Fruit fly (Drosophila melanogaster) whole organism, embryonic: ENCODE data around the gene Gyc88E.

ENCODE experiments used
- Atf3 ChIP-seq: fragments of 200-800 bp; sonication (Bioruptor generic); optimal IDR thresholded peaks from 3 replicates; lab custom pipeline; 2016; ENCODE audit warnings: missing biosample characterization, missing genetic modification characterization
- CG10147 ChIP-seq: fragments of 200-800 bp; sonication (Bioruptor generic); optimal IDR thresholded peaks from 2 replicates; lab custom pipeline; 2019; ENCODE audit warnings: missing biosample characterization, mild to moderate bottlenecking, missing genetic modification characterization, moderate library complexity
- CG1024 ChIP-seq: fragments of 200-800 bp; sonication (Bioruptor generic); IDR thresholded peaks from 2 replicates; pipeline ENCODE4 v1.3.6; 2022; ENCODE audit warnings: missing biosample characterization, missing genetic modification characterization
- CG11696 ChIP-seq: fragments of 200-800 bp; sonication (Bioruptor generic); IDR thresholded peaks from 2 replicates; pipeline ENCODE4 v1.3.6; 2022; ENCODE audit warnings: missing biosample characterization, missing genetic modification characterization
- CG12104 ChIP-seq: fragments of 200-800 bp; sonication (Bioruptor generic); optimal IDR thresholded peaks from 3 replicates; lab custom pipeline; 2016; ENCODE audit warnings: missing biosample characterization, missing genetic modification characterization
- CG12236 ChIP-seq: fragments of 200-800 bp; sonication (Bioruptor generic); optimal IDR thresholded peaks from 2 replicates; lab custom pipeline; 2016; ENCODE audit warnings: missing biosample characterization, missing genetic modification characterization
- CG13624 ChIP-seq: fragments of 200-800 bp; sonication (Bioruptor generic); optimal IDR thresholded peaks from 2 replicates; lab custom pipeline; 2016; ENCODE audit warnings: missing biosample characterization, missing genetic modification characterization
- CG15479 ChIP-seq: fragments of 200-800 bp; sonication (Bioruptor generic); optimal IDR thresholded peaks from 3 replicates; lab custom pipeline; 2019; ENCODE audit warnings: missing biosample characterization, mild to moderate bottlenecking, missing genetic modification characterization, moderate library complexity
- CG16813 ChIP-seq: fragments of 200-800 bp; sonication (Bioruptor generic); IDR thresholded peaks from 3 replicates; pipeline ENCODE4 v1.3.6; 2022; ENCODE audit warnings: missing biosample characterization, missing genetic modification characterization; ENCODE audit not compliant: partially characterized antibody
- CG16815 ChIP-seq: fragments of 200-800 bp; sonication (Bioruptor generic); optimal IDR thresholded peaks from 3 replicates; lab custom pipeline; 2017; ENCODE audit warnings: missing biosample characterization, mild to moderate bottlenecking, missing genetic modification characterization
- CG18619 ChIP-seq: fragments of 200-800 bp; sonication (Bioruptor generic); optimal IDR thresholded peaks from 3 replicates; lab custom pipeline; 2017; ENCODE audit warnings: missing biosample characterization, mild to moderate bottlenecking, missing genetic modification characterization
- CG2202 ChIP-seq: fragments of 200-800 bp; sonication (Bioruptor generic); optimal IDR thresholded peaks from 2 replicates; lab custom pipeline; 2018; ENCODE audit warnings: missing biosample characterization, mild to moderate bottlenecking, missing genetic modification characterization
- CG31441 ChIP-seq: fragments of 200-800 bp; sonication (Bioruptor generic); IDR thresholded peaks from 2 replicates; pipeline ENCODE4 v1.3.6; 2022; ENCODE audit warnings: missing biosample characterization, missing genetic modification characterization
- CG4282 ChIP-seq: fragments of 200-800 bp; sonication (Bioruptor generic); optimal IDR thresholded peaks from 2 replicates; lab custom pipeline; 2016; ENCODE audit warnings: missing biosample characterization, missing genetic modification characterization
- CG4707 ChIP-seq: fragments of 200-800 bp; sonication (Bioruptor generic); optimal IDR thresholded peaks from 2 replicates; lab custom pipeline; 2018; ENCODE audit warnings: missing biosample characterization, mild to moderate bottlenecking, missing genetic modification characterization, moderate library complexity
- CG6254 ChIP-seq: fragments of 200-800 bp; sonication (Bioruptor generic); optimal IDR thresholded peaks from 3 replicates; lab custom pipeline; 2017; ENCODE audit warnings: mild to moderate bottlenecking, missing biosample characterization, missing genetic modification reagents, missing genetic modification characterization
- CG6765 ChIP-seq: fragments of 200-800 bp; sonication (Bioruptor generic); optimal IDR thresholded peaks from 3 replicates; lab custom pipeline; 2017; ENCODE audit warnings: missing biosample characterization, mild to moderate bottlenecking, missing genetic modification characterization
- CG6813 ChIP-seq: fragments of 200-800 bp; sonication (Bioruptor generic); optimal IDR thresholded peaks from 2 replicates; lab custom pipeline; 2017; ENCODE audit warnings: missing biosample characterization, missing genetic modification characterization, mild to moderate bottlenecking, moderate library complexity, missing genetic modification reagents
- CG6854 ChIP-seq: fragments of 200-800 bp; sonication (Bioruptor generic); optimal IDR thresholded peaks from 3 replicates; lab custom pipeline; 2017; ENCODE audit warnings: missing biosample characterization, mild to moderate bottlenecking, missing genetic modification characterization
- CG8478 ChIP-seq: fragments of >200 bp; optimal IDR thresholded peaks from 2 replicates; lab custom pipeline; 2018
- CG9727 ChIP-seq: fragments of 200-800 bp; sonication (Bioruptor generic); optimal IDR thresholded peaks from 3 replicates; lab custom pipeline; 2017; ENCODE audit warnings: missing biosample characterization, mild to moderate bottlenecking, missing genetic modification characterization
- D ChIP-seq, 2 experiments: fragments of 200-800 bp in 1 of 2; fragments of >200 bp in 1 of 2; sonication (Bioruptor generic) in 1 of 2; optimal IDR thresholded peaks; 2 replicates in 1 of 2; 3 replicates in 1 of 2; lab custom pipeline; 2017; ENCODE audit warnings: mild to moderate bottlenecking in 1 of 2, missing biosample characterization in 1 of 2, missing genetic modification characterization in 1 of 2, missing genetic modification reagents in 1 of 2
- Drgx ChIP-seq: fragments of 200-800 bp; sonication (Bioruptor generic); IDR thresholded peaks from 2 replicates; pipeline ENCODE4 v1.3.6; 2022; ENCODE audit warnings: missing biosample characterization, missing genetic modification characterization
- E2f1 ChIP-seq: fragments of 200-800 bp; sonication (Bioruptor generic); IDR thresholded peaks from 2 replicates; pipeline ENCODE4 v1.3.6; 2022; ENCODE audit warnings: missing biosample characterization, missing genetic modification characterization
- GATAe ChIP-seq: fragments of 200-800 bp; sonication (Bioruptor generic); conservative IDR thresholded peaks from 2 replicates; pipeline ENCODE4 v1.3.6; 2022; ENCODE audit warnings: missing biosample characterization, missing genetic modification characterization
- H2.0 ChIP-seq: fragments of 200-800 bp; sonication (Bioruptor generic); IDR thresholded peaks from 2 replicates; pipeline ENCODE4 v1.3.6; 2022; ENCODE audit warnings: missing biosample characterization, missing genetic modification characterization
- Nf-YB ChIP-seq: fragments of 200-800 bp; sonication (Bioruptor generic); optimal IDR thresholded peaks from 3 replicates; lab custom pipeline; 2019; ENCODE audit warnings: missing biosample characterization, mild to moderate bottlenecking, missing genetic modification characterization, moderate library complexity
- Nf-YC ChIP-seq: fragments of 200-800 bp; optimal IDR thresholded peaks from 3 replicates; lab custom pipeline; 2019; ENCODE audit warnings: missing biosample characterization, mild to moderate bottlenecking, missing genetic modification characterization, moderate library complexity
- PHDP ChIP-seq: fragments of 200-800 bp; sonication (Bioruptor generic); optimal IDR thresholded peaks from 3 replicates; lab custom pipeline; 2018; ENCODE audit warnings: missing biosample characterization, mild to moderate bottlenecking, missing genetic modification characterization, moderate library complexity
- Sin3A ChIP-seq: fragments of >200 bp; optimal IDR thresholded peaks from 2 replicates; lab custom pipeline; 2018
- Sox100B ChIP-seq: fragments of 200-800 bp; sonication (Bioruptor generic); optimal IDR thresholded peaks from 3 replicates; lab custom pipeline; 2018; ENCODE audit warnings: missing biosample characterization, mild to moderate bottlenecking, missing genetic modification characterization
- Sry-δ ChIP-seq: fragments of 200-800 bp; sonication (Bioruptor generic); optimal IDR thresholded peaks from 2 replicates; lab custom pipeline; 2016; ENCODE audit warnings: missing biosample characterization, missing genetic modification characterization
- Trl ChIP-seq, 3 experiments: fragments of >200 bp in 2 of 3; fragments of 200-800 bp in 1 of 3; sonication (Bioruptor generic) in 1 of 3; optimal IDR thresholded peaks; 2 replicates in 1 of 3; 3 replicates in 2 of 3; lab custom pipeline; 2016 to 2017; ENCODE audit warnings: missing biosample characterization in 1 of 3, missing genetic modification characterization in 1 of 3
- br ChIP-seq: fragments of >200 bp; optimal IDR thresholded peaks from 2 replicates; lab custom pipeline; 2017
- chn ChIP-seq: fragments of 200-800 bp; sonication (Bioruptor generic); optimal IDR thresholded peaks from 2 replicates; lab custom pipeline; 2016; ENCODE audit warnings: missing biosample characterization, missing genetic modification characterization
- corto ChIP-seq: fragments of 200-800 bp; sonication (Bioruptor generic); optimal IDR thresholded peaks from 2 replicates; lab custom pipeline; 2016; ENCODE audit warnings: missing biosample characterization, mild to moderate bottlenecking, missing genetic modification characterization, moderate library complexity
- esg ChIP-seq: fragments of 200-800 bp; sonication (Bioruptor generic); conservative IDR thresholded peaks from 2 replicates; pipeline ENCODE4 v1.3.6; 2022; ENCODE audit warnings: missing biosample characterization, missing genetic modification characterization
- ewg ChIP-seq: fragments of 200-800 bp; sonication (Bioruptor generic); optimal IDR thresholded peaks from 3 replicates; lab custom pipeline; 2017; ENCODE audit warnings: mild to moderate bottlenecking, missing biosample characterization, missing genetic modification reagents, missing genetic modification characterization
- fru ChIP-seq: fragments of >200 bp; optimal IDR thresholded peaks from 2 replicates; lab custom pipeline; 2017
- gfzf ChIP-seq: fragments of 200-800 bp; sonication (Bioruptor generic); optimal IDR thresholded peaks from 2 replicates; lab custom pipeline; 2016; ENCODE audit warnings: missing biosample characterization, mild to moderate bottlenecking, missing genetic modification characterization, moderate library complexity
- h ChIP-seq: fragments of >200 bp; optimal IDR thresholded peaks from 2 replicates; lab custom pipeline; 2017
- hth ChIP-seq: fragments of >200 bp; optimal IDR thresholded peaks from 2 replicates; lab custom pipeline; 2017; ENCODE audit warnings: inconsistent platforms
- klu ChIP-seq: fragments of 200-800 bp; sonication (Bioruptor generic); IDR thresholded peaks from 2 replicates; pipeline ENCODE4 v1.3.6; 2022; ENCODE audit warnings: missing biosample characterization, missing genetic modification characterization
- lmd ChIP-seq: fragments of 200-800 bp; sonication (Bioruptor generic); IDR thresholded peaks from 2 replicates; pipeline ENCODE4 v1.3.6; 2022; ENCODE audit warnings: missing biosample characterization, missing genetic modification characterization
- mirr ChIP-seq: fragments of 200-800 bp; sonication (Bioruptor generic); optimal IDR thresholded peaks from 3 replicates; lab custom pipeline; 2018; ENCODE audit warnings: missing biosample characterization, mild to moderate bottlenecking, missing genetic modification characterization
- nau ChIP-seq: fragments of 200-800 bp; sonication (Bioruptor generic); optimal IDR thresholded peaks from 3 replicates; lab custom pipeline; 2017; ENCODE audit warnings: missing biosample characterization, mild to moderate bottlenecking, missing genetic modification characterization, missing genetic modification reagents
- odd ChIP-seq: fragments of 200-800 bp; sonication (Bioruptor generic); optimal IDR thresholded peaks from 2 replicates; lab custom pipeline; 2017; ENCODE audit warnings: missing biosample characterization, mild to moderate bottlenecking, missing genetic modification characterization
- pfk ChIP-seq: fragments of 200-800 bp; sonication (Bioruptor generic); optimal IDR thresholded peaks from 2 replicates; lab custom pipeline; 2018; ENCODE audit warnings: missing biosample characterization, mild to moderate bottlenecking, missing genetic modification characterization, moderate library complexity
- pita ChIP-seq: fragments of 200-800 bp; sonication (Bioruptor generic); optimal IDR thresholded peaks from 2 replicates; lab custom pipeline; 2017; ENCODE audit warnings: missing biosample characterization, mild to moderate bottlenecking, missing genetic modification characterization
- sc ChIP-seq, 3 experiments: fragments of >200 bp in 2 of 3; fragments of 200-800 bp in 1 of 3; sonication (Bioruptor generic) in 1 of 3; optimal IDR thresholded peaks; 2 replicates in 2 of 3; 3 replicates in 1 of 3; lab custom pipeline; 2017; ENCODE audit warnings: mild to moderate bottlenecking in 1 of 3, missing biosample characterization in 1 of 3, missing genetic modification characterization in 1 of 3, missing genetic modification reagents in 1 of 3
- sd ChIP-seq: fragments of 200-800 bp; sonication (Bioruptor generic); optimal IDR thresholded peaks from 3 replicates; lab custom pipeline; 2018; ENCODE audit warnings: missing biosample characterization, mild to moderate bottlenecking, missing genetic modification characterization, moderate library complexity
- sima ChIP-seq: fragments of 200-800 bp; sonication (Bioruptor generic); optimal IDR thresholded peaks from 2 replicates; lab custom pipeline; 2016; ENCODE audit warnings: missing biosample characterization, missing genetic modification characterization

Gene Gyc88E

dm6 chr3R:15131677-15132076, 18.5 kb upstream of the Gyc88E start, which contains the start of gene CG42788 (continued):
- peak; percentile 63 for TF ChIP-seq mirr (GFP tag; lab: Kevin White, UChicago)
- TF ChIP-seq CG31441 (GFP tag; lab: Robert Waterston, UW), result no peak
- peak; percentile 52 for TF ChIP-seq Nf-YB (GFP tag; lab: Kevin White, UChicago)
- TF ChIP-seq CG12236 (GFP tag; lab: Kevin White, UChicago), result peak; percentile 58
- TF ChIP-seq CG4707 (GFP tag; lab: Kevin White, UChicago), result peak; percentile 61
- TF ChIP-seq PHDP (tag; lab: Kevin White, UChicago), result peak; percentile 77
- peak; percentile 48 for TF ChIP-seq Atf3 (GFP tag; lab: Kevin White, UChicago)
- TF ChIP-seq E2f1 (GFP tag; lab: Robert Waterston, UW), result no peak
- TF ChIP-seq nau (GFP tag; lab: Kevin White, UChicago), result peak; percentile 32
- TF ChIP-seq fru (lab: Kevin White, UChicago), result no peak
- peak; percentile 48 for TF ChIP-seq CG6813 (GFP tag; lab: Kevin White, UChicago)
- peak; percentile 68 for TF ChIP-seq CG9727
- no peak for TF ChIP-seq CG11696 (GFP tag; lab: Robert Waterston, UW)
- TF ChIP-seq h (lab: Kevin White, UChicago), result no peak
- TF ChIP-seq CG1024 (GFP tag; lab: Robert Waterston, UW), result no peak
- TF ChIP-seq corto (GFP tag; lab: Kevin White, UChicago), result no peak
- TF ChIP-seq Trl (optimal IDR thresholded peaks at IDR 0.05; lab: Kevin White, UChicago), result no peak
- TF ChIP-seq Trl (GFP tag; optimal IDR thresholded peaks at IDR 0.05; lab: Kevin White, UChicago), result peak; percentile 48
- no peak for TF ChIP-seq Sox100B
- no peak for TF ChIP-seq CG15479
- TF ChIP-seq odd, result peak; percentile 48
- TF ChIP-seq esg (GFP tag; lab: Robert Waterston, UW), result no peak
- TF ChIP-seq GATAe (GFP tag; lab: Robert Waterston, UW), result no peak
- TF ChIP-seq CG6854, result peak; percentile 28
- no peak for TF ChIP-seq CG6765 (GFP tag; lab: Kevin White, UChicago)
- TF ChIP-seq Sin3A (lab: Kevin White, UChicago), result peak; percentile 14
- TF ChIP-seq hth (lab: Kevin White, UChicago), result no peak
- peak; percentile 28 for TF ChIP-seq pfk (GFP tag; lab: Kevin White, UChicago)
- TF ChIP-seq CG13624 (GFP tag; lab: Kevin White, UChicago), result peak; percentile 84
- TF ChIP-seq Sry-δ (GFP tag; lab: Kevin White, UChicago), result peak; percentile 92
- TF ChIP-seq Nf-YC, result peak; percentile 5
- peak; percentile 40 for TF ChIP-seq sima (GFP tag; lab: Kevin White, UChicago)
- peak; percentile 72 for TF ChIP-seq ewg (GFP tag; lab: Kevin White, UChicago)
- TF ChIP-seq sd (tag; lab: Kevin White, UChicago), result peak; percentile 92
- peak; percentile 62 for TF ChIP-seq gfzf
- no peak for TF ChIP-seq lmd (GFP tag; lab: Robert Waterston, UW)
- no peak for TF ChIP-seq CG16813 (GFP tag; lab: Robert Waterston, UW)
- TF ChIP-seq klu (GFP tag; lab: Robert Waterston, UW), result no peak
- TF ChIP-seq Drgx (GFP tag; lab: Robert Waterston, UW), result no peak
- no peak for TF ChIP-seq br (lab: Kevin White, UChicago)
- TF ChIP-seq H2.0 (GFP tag; lab: Robert Waterston, UW), result no peak
- TF ChIP-seq CG18619 (GFP tag; lab: Kevin White, UChicago), result peak; percentile 49
- peak; percentile 53 for TF ChIP-seq CG2202 (tag; lab: Kevin White, UChicago)
- TF ChIP-seq CG6254 (GFP tag; lab: Kevin White, UChicago), result peak; percentile 72
- no peak for TF ChIP-seq CG10147
- TF ChIP-seq CG4282 (GFP tag; lab: Kevin White, UChicago), result peak; percentile 86
- TF ChIP-seq CG12104, result peak; percentile 9
- TF ChIP-seq CG16815, result no peak
- TF ChIP-seq sc (optimal IDR thresholded peaks at IDR 0.05; lab: Kevin White, UChicago), result no peak
- TF ChIP-seq sc (GFP tag; optimal IDR thresholded peaks at IDR 0.05; lab: Kevin White, UChicago), result no peak
- TF ChIP-seq CG8478, result no peak
- peak; percentile 96 for TF ChIP-seq pita (GFP tag; lab: Kevin White, UChicago)
- TF ChIP-seq D (optimal IDR thresholded peaks at IDR 0.05; lab: Kevin White, UChicago), result no peak
- TF ChIP-seq D (GFP tag; optimal IDR thresholded peaks at IDR 0.05; lab: Kevin White, UChicago), result peak; percentile 10
- TF ChIP-seq chn (GFP tag; lab: Kevin White, UChicago), result peak; percentile 76
